Fruit fly (Drosophila melanogaster) whole organism, pupa: ENCODE results near the gene CG34250.

ENCODE experiments used
- CG17806 ChIP-seq: fragments of 200-800 bp; sonication (Bioruptor generic); optimal IDR thresholded peaks from 2 replicates; lab custom pipeline; 2018; ENCODE audit warnings: missing biosample characterization, mild to moderate bottlenecking, missing genetic modification characterization, moderate library complexity
- CG32121 ChIP-seq: fragments of 200-800 bp; sonication (Bioruptor generic); IDR thresholded peaks from 2 replicates; pipeline ENCODE4 v1.3.6; 2022; ENCODE audit warnings: missing biosample characterization, missing genetic modification characterization
- CG8301 ChIP-seq: fragments of 200-800 bp; sonication (Bioruptor generic); optimal IDR thresholded peaks from 2 replicates; lab custom pipeline; 2018; ENCODE audit warnings: missing biosample characterization, mild to moderate bottlenecking, missing genetic modification characterization
- D1 ChIP-seq: fragments of 200-800 bp; sonication (Bioruptor generic); optimal IDR thresholded peaks from 2 replicates; lab custom pipeline; 2018; ENCODE audit warnings: missing biosample characterization, mild to moderate bottlenecking, missing genetic modification characterization, moderate library complexity
- EcR ChIP-seq: fragments of 200-800 bp; sonication (Bioruptor generic); optimal IDR thresholded peaks from 3 replicates; lab custom pipeline; 2019; ENCODE audit warnings: missing biosample characterization, missing genetic modification characterization, mild to moderate bottlenecking, moderate library complexity, missing genetic modification reagents
- Ets98B ChIP-seq: fragments of 200-800 bp; sonication (Bioruptor generic); IDR thresholded peaks from 2 replicates; pipeline ENCODE4 v1.3.6; 2022; ENCODE audit warnings: missing biosample characterization, missing genetic modification characterization
- Pif1A ChIP-seq: fragments of 200-800 bp; sonication (Bioruptor generic); optimal IDR thresholded peaks from 3 replicates; lab custom pipeline; 2016; ENCODE audit warnings: missing biosample characterization, missing genetic modification characterization
- Pif1B ChIP-seq: fragments of 200-800 bp; sonication (Bioruptor generic); optimal IDR thresholded peaks from 3 replicates; lab custom pipeline; 2016; ENCODE audit warnings: missing biosample characterization, missing genetic modification characterization
- Snoo ChIP-seq: fragments of 200-800 bp; sonication (Bioruptor generic); optimal IDR thresholded peaks from 3 replicates; lab custom pipeline; 2017; ENCODE audit warnings: missing biosample characterization, mild to moderate bottlenecking, missing genetic modification characterization, inconsistent platforms
- gl ChIP-seq: fragments of 200-800 bp; sonication (Bioruptor generic); optimal IDR thresholded peaks from 2 replicates; lab custom pipeline; 2018; ENCODE audit warnings: missing biosample characterization, mild to moderate bottlenecking, missing genetic modification characterization
- rn ChIP-seq: fragments of 200-800 bp; sonication (Bioruptor generic); IDR thresholded peaks from 2 replicates; pipeline ENCODE4 v1.3.6; 2022; ENCODE audit warnings: missing biosample characterization, missing genetic modification characterization

- TF ChIP-seq D1 (no peak), Pif1B (GFP tag; lab: Kevin White, UChicago) (no peak), CG8301 (tag; lab: Kevin White, UChicago) (no peak), EcR (GFP tag; lab: Kevin White, UChicago) (no peak), CG17806 (tag; lab: Kevin White, UChicago) (no peak), Snoo (no peak), CG32121 (GFP tag; lab: Robert Waterston, UW) (no peak), gl (tag; lab: Kevin White, UChicago) (no peak), Ets98B (GFP tag; lab: Robert Waterston, UW) (no peak), Pif1A (GFP tag; lab: Kevin White, UChicago) (no peak), rn (GFP tag; lab: Robert Waterston, UW) (no peak)
Measured at dm6 chr3L:17486130-17486529, 10.1 kb downstream of the CG34250 start, which contains the start of gene CG6333.
